Worm (Caenorhabditis elegans) whole organism, L2 larva: ENCODE data around the gene C33H5.1.

Experiments
- C34F6.9 ChIP-seq: fragments of 150-350 bp; optimal IDR thresholded peaks from 2 replicates; lab custom pipeline; 2014; ENCODE audit warnings: missing biosample characterization, missing genetic modification characterization
- ama-1 ChIP-seq: fragments of 150-350 bp; optimal IDR thresholded peaks from 2 replicates; lab custom pipeline; 2018; ENCODE audit warnings: inconsistent platforms
- egl-27 ChIP-seq: sonication (generic microtip); optimal IDR thresholded peaks from 3 replicates; lab custom pipeline; 2017; ENCODE audit warnings: missing biosample characterization, missing genetic modification reagents, missing genetic modification characterization
- elt-1 ChIP-seq: fragments of 150-350 bp; optimal IDR thresholded peaks from 2 replicates; lab custom pipeline; 2014; ENCODE audit warnings: missing biosample characterization, missing genetic modification characterization
- lin-13 ChIP-seq: fragments of 150-350 bp; optimal IDR thresholded peaks from 2 replicates; lab custom pipeline; 2014; ENCODE audit warnings: missing biosample characterization, missing genetic modification reagents, missing genetic modification characterization
- lsy-2 ChIP-seq, 2 experiments: fragments of 150-350 bp in 1 of 2; sonication (generic microtip) in 1 of 2; optimal IDR thresholded peaks; 2 replicates each; lab custom pipeline; 2014 to 2017; ENCODE audit warnings: missing biosample characterization in 2 of 2, missing genetic modification characterization in 2 of 2
- mbf-1 ChIP-seq: sonication (generic microtip); optimal IDR thresholded peaks from 2 replicates; lab custom pipeline; 2017; ENCODE audit warnings: missing biosample characterization, missing genetic modification characterization
- nhr-11 ChIP-seq: fragments of 150-350 bp; optimal IDR thresholded peaks from 2 replicates; lab custom pipeline; 2014; ENCODE audit warnings: missing biosample characterization, missing genetic modification characterization
- nhr-237 ChIP-seq: fragments of 150-350 bp; optimal IDR thresholded peaks from 2 replicates; lab custom pipeline; 2014; ENCODE audit warnings: missing biosample characterization, missing genetic modification characterization
- skn-1 ChIP-seq: sonication (generic microtip); optimal IDR thresholded peaks from 2 replicates; lab custom pipeline; 2017; ENCODE audit warnings: missing biosample characterization, missing genetic modification characterization
- ztf-4 ChIP-seq: fragments of 150-350 bp; optimal IDR thresholded peaks from 2 replicates; lab custom pipeline; 2014; ENCODE audit warnings: missing biosample characterization, missing genetic modification characterization

ce11 chrIV:7759527-7759926, 49.2 kb upstream of the C33H5.1 start, which contains the start of gene dsb-3:
- TF ChIP-seq C34F6.9 (tag; lab: Kevin White, UChicago) (no peak), egl-27 (tag; lab: Kevin White, UChicago) (no peak), lin-13 (GFP tag; lab: Kevin White, UChicago) (no peak), nhr-237 (tag; lab: Kevin White, UChicago) (no peak), ama-1 (lab: Kevin White, UChicago) (no peak), nhr-11 (no peak), mbf-1 (tag; lab: Kevin White, UChicago) (no peak), elt-1 (tag; lab: Kevin White, UChicago) (no peak), lsy-2 (tag; optimal IDR thresholded peaks at IDR 0.05; lab: Kevin White, UChicago) (no peak), skn-1 (tag; lab: Kevin White, UChicago) (no peak), ztf-4 (no peak)
